Worm (Caenorhabditis elegans): Measurements from ENCODE around the gene C33H5.2.

ce11 chrIV:7782292-7782691 lies 22.5 kb upstream of the C33H5.2 start, which contains the start of gene sec-10:
- TF ChIP-seq nhr-11 (tag; optimal IDR thresholded peaks at IDR 0.05) (no peak), dmd-8 (GFP tag; IDR thresholded peaks at IDR 0.05) (no peak), egl-27 (tag; optimal IDR thresholded peaks at IDR 0.05) (no peak), ceh-28 (tag; optimal IDR thresholded peaks at IDR 0.05) (no peak), nhr-10 (tag; optimal IDR thresholded peaks at IDR 0.05) (no peak), F49E8.2 (tag; optimal IDR thresholded peaks at IDR 0.05; ENCODE audit: borderline replicate concordance) (no peak), skn-1 (tag; optimal IDR thresholded peaks at IDR 0.05) (no peak), mep-1 (tag; optimal IDR thresholded peaks at IDR 0.05) (no peak)
